Fruit fly (Drosophila melanogaster): ENCODE data around the gene Amnionless.

Gene Amnionless

dm6 chr2L:319159-319558 is 30.2 kb upstream of the Amnionless start, which contains the start of gene CG11912:
Gene CG11912 (minus strand): TSS chr2L:319259.
- TF ChIP-seq sens (GFP tag) (peak; percentile 30), CG17328 (GFP tag; IDR thresholded peaks at IDR 0.05) (no peak)

dm6 chr2L:309812-310431 is 21.0 kb upstream of the Amnionless start:
- TF ChIP-seq Bgb (GFP tag; IDR thresholded peaks at IDR 0.05; ENCODE audit: partially characterized antibody), result 0 out of 2 replicates have a peak, but pooled peaks have one; percentile 26
- TF ChIP-seq CG34376 (GFP tag; optimal IDR thresholded peaks at IDR 0.05), result peak; percentile 39
- TF ChIP-seq Fer1 (GFP tag; optimal IDR thresholded peaks at IDR 0.05), result peak; percentile 10
- TF ChIP-seq Adf1 (GFP tag; IDR thresholded peaks at IDR 0.05), result peak; percentile 23; the same call in 1 of the 2 replicates
- TF ChIP-seq D19B (GFP tag; optimal IDR thresholded peaks at IDR 0.05), result no peak
- TF ChIP-seq CG34422 (GFP tag; IDR thresholded peaks at IDR 0.05), result no peak
- TF ChIP-seq Trl (optimal IDR thresholded peaks at IDR 0.05), result peak; percentile 77 to 90
- TF ChIP-seq Trl (GFP tag; optimal IDR thresholded peaks at IDR 0.05), result peak; percentile 9
- no peak for TF ChIP-seq sens-2 (GFP tag; IDR thresholded peaks at IDR 0.05)
- no peak for TF ChIP-seq lmd (GFP tag; IDR thresholded peaks at IDR 0.05)
- TF ChIP-seq CG10543 (GFP tag; optimal IDR thresholded peaks at IDR 0.05), result peak; percentile 28
- no peak for TF ChIP-seq GATAe (GFP tag; conservative IDR thresholded peaks at IDR 0.05)
- no peak for TF ChIP-seq CG6683 (GFP tag; optimal IDR thresholded peaks at IDR 0.05)
- peak; percentile 42; the same call in 1 of the 3 replicates for TF ChIP-seq Aef1 (GFP tag; IDR thresholded peaks at IDR 0.05)
- peak; percentile 80 for TF ChIP-seq sug (tag; optimal IDR thresholded peaks at IDR 0.05)
- no peak for TF ChIP-seq cas (GFP tag; IDR thresholded peaks at IDR 0.05)
- no peak for TF ChIP-seq gfzf (GFP tag; optimal IDR thresholded peaks at IDR 0.05)
- peak; percentile 61 for TF ChIP-seq abd-A (tag; optimal IDR thresholded peaks at IDR 0.05)
- no peak for TF ChIP-seq Xrp1 (GFP tag; IDR thresholded peaks at IDR 0.05)
- no peak for TF ChIP-seq bcd (GFP tag; optimal IDR thresholded peaks at IDR 0.05)
- no peak for TF ChIP-seq tx (GFP tag; optimal IDR thresholded peaks at IDR 0.05)
- peak; percentile 60; the same call in 2 of the 3 replicates for TF ChIP-seq CG34224 (GFP tag; IDR thresholded peaks at IDR 0.05; ENCODE audit: partially characterized antibody)
- no peak for TF ChIP-seq ttk (GFP tag; IDR thresholded peaks at IDR 0.05)
- no peak for TF ChIP-seq gcm2 (GFP tag; optimal IDR thresholded peaks at IDR 0.05)
- TF ChIP-seq sd (tag; optimal IDR thresholded peaks at IDR 0.05), result peak; percentile 33
- peak; percentile 5; the same call in 1 of the 2 replicates for TF ChIP-seq NFAT (GFP tag; IDR thresholded peaks at IDR 0.05)
- TF ChIP-seq so (GFP tag; IDR thresholded peaks at IDR 0.05), result peak; percentile 18; the same call in 1 of the 3 replicates
- peak; percentile 22 for TF ChIP-seq CG15514 (GFP tag; optimal IDR thresholded peaks at IDR 0.05)
- no peak for TF ChIP-seq CG7987 (GFP tag; optimal IDR thresholded peaks at IDR 0.05)
- peak; percentile 64; the same call in 1 of the 4 replicates for TF ChIP-seq chinmo (GFP tag; IDR thresholded peaks at IDR 0.05; ENCODE audit: partially characterized antibody)
- peak; percentile 18; the same call in 1 of the 3 replicates for TF ChIP-seq otp (GFP tag; IDR thresholded peaks at IDR 0.05)
- no peak for TF ChIP-seq CG10274 (GFP tag; optimal IDR thresholded peaks at IDR 0.05)
- TF ChIP-seq CG16779 (GFP tag; IDR thresholded peaks at IDR 0.05), result 0 out of 2 replicates have a peak, but pooled peaks have one; percentile 22
- peak; percentile 11 for TF ChIP-seq Hmr (GFP tag; optimal IDR thresholded peaks at IDR 0.05)
- TF ChIP-seq hbn (GFP tag; IDR thresholded peaks at IDR 0.05; ENCODE audit: partially characterized antibody), result 0 out of 2 replicates have a peak, but pooled peaks have one; percentile 23
- TF ChIP-seq en (GFP tag; optimal IDR thresholded peaks at IDR 0.05), result no peak
- peak; percentile 57 for TF ChIP-seq CG13894 (tag; optimal IDR thresholded peaks at IDR 0.05)
- TF ChIP-seq zen2 (GFP tag; IDR thresholded peaks at IDR 0.05; ENCODE audit: partially characterized antibody), result 0 out of 3 replicates have a peak, but pooled peaks have one; percentile 26
- no peak for TF ChIP-seq p53 (GFP tag; optimal IDR thresholded peaks at IDR 0.05)
- TF ChIP-seq CG13775 (GFP tag; optimal IDR thresholded peaks at IDR 0.05), result no peak
- no peak for TF ChIP-seq Ada2b (GFP tag; IDR thresholded peaks at IDR 0.05)
- peak; percentile 3 for TF ChIP-seq zfh2 (GFP tag; optimal IDR thresholded peaks at IDR 0.05)
- no peak for TF ChIP-seq Opbp (GFP tag; IDR thresholded peaks at IDR 0.05; ENCODE audit: partially characterized antibody)
- peak; percentile 91 for TF ChIP-seq crol (GFP tag; IDR thresholded peaks at IDR 0.05)
- peak; percentile 46 for TF ChIP-seq Med (GFP tag)
- no peak for TF ChIP-seq sens (GFP tag)
